Worm (Caenorhabditis elegans): ENCODE data around the gene ceh-41.
A peak's percentile ranks its signal among the peaks of the same experiment; 100 is the strongest.

Gene ceh-41

ce11 chrX:1848575-1848974 lies at the start of gene ceh-41:
TSS of gene ceh-41 (minus strand) at chrX:1848675.
- TF ChIP-seq ztf-11 (tag; optimal IDR thresholded peaks at IDR 0.05) (no peak), efl-1 (optimal IDR thresholded peaks at IDR 0.05) (no peak), efl-1 (GFP tag; optimal IDR thresholded peaks at IDR 0.05 in 1 of 2) (peak in 1 of 2 experiments; percentile 17)

- TF ChIP-seq hlh-4 (tag; optimal IDR thresholded peaks at IDR 0.05), result no peak
- no peak for TF ChIP-seq ceh-82 (tag; optimal IDR thresholded peaks at IDR 0.05)
- no peak for TF ChIP-seq pag-3 (tag; optimal IDR thresholded peaks at IDR 0.05; ENCODE audit: borderline replicate concordance, insufficient read depth)
- TF ChIP-seq egl-27 (tag; optimal IDR thresholded peaks at IDR 0.05), result no peak
- TF ChIP-seq dsc-1 (tag; optimal IDR thresholded peaks at IDR 0.05), result peak; percentile 31
Measured at ce11 chrX:1897243-1897642, 48.8 kb upstream of the ceh-41 start, which contains the start of gene B0294.1. TSS of gene B0294.1 (minus strand) at chrX:1897343.

- TF ChIP-seq ceh-63 (GFP tag; optimal IDR thresholded peaks at IDR 0.05), result no peak
- no peak for TF ChIP-seq unc-86 (tag; optimal IDR thresholded peaks at IDR 0.05)
- no peak for TF ChIP-seq nhr-20 (tag; optimal IDR thresholded peaks at IDR 0.05)
- TF ChIP-seq zag-1 (tag; optimal IDR thresholded peaks at IDR 0.05), result no peak
- no peak for TF ChIP-seq hpl-2 (GFP tag; optimal IDR thresholded peaks at IDR 0.05)
- no peak for TF ChIP-seq lin-39 (tag; optimal IDR thresholded peaks at IDR 0.05)
- no peak for TF ChIP-seq unc-98 (GFP tag; IDR thresholded peaks at IDR 0.05)
- no peak for TF ChIP-seq nhr-77 (tag; optimal IDR thresholded peaks at IDR 0.05)
- TF ChIP-seq lin-35 (GFP tag; optimal IDR thresholded peaks at IDR 0.05), result no peak
- TF ChIP-seq nhr-12 (tag; optimal IDR thresholded peaks at IDR 0.05), result no peak
- TF ChIP-seq vab-15 (tag; optimal IDR thresholded peaks at IDR 0.05), result no peak
- TF ChIP-seq fkh-4 (tag; optimal IDR thresholded peaks at IDR 0.05; ENCODE audit: borderline replicate concordance), result no peak
- no peak for TF ChIP-seq ceh-90 (tag; optimal IDR thresholded peaks at IDR 0.05)
- TF ChIP-seq jun-1 (tag; optimal IDR thresholded peaks at IDR 0.05), result no peak
Measured at ce11 chrX:1891887-1892286, 43.4 kb upstream of the ceh-41 start, which contains the start of gene B0294.3. TSS of gene B0294.3 (plus strand) at chrX:1892187.

ce11 chrX:1890817-1891216 lies 42.3 kb upstream of the ceh-41 start:
- TF ChIP-seq lin-14 (GFP tag; optimal IDR thresholded peaks at IDR 0.05) (no peak), nhr-77 (tag; optimal IDR thresholded peaks at IDR 0.05) (no peak), snpc-4 (tag; optimal IDR thresholded peaks at IDR 0.05) (no peak), fos-1 (tag; optimal IDR thresholded peaks at IDR 0.05) (no peak), lir-3 (tag; optimal IDR thresholded peaks at IDR 0.05; ENCODE audit: poor library complexity) (no peak), ceh-8 (GFP tag; optimal IDR thresholded peaks at IDR 0.05) (no peak), skn-1 (tag; optimal IDR thresholded peaks at IDR 0.05) (no peak), egl-27 (tag; optimal IDR thresholded peaks at IDR 0.05) (no peak), mdl-1 (tag; optimal IDR thresholded peaks at IDR 0.05) (no peak), ama-1 (optimal IDR thresholded peaks at IDR 0.05) (no peak), lin-13 (GFP tag; optimal IDR thresholded peaks at IDR 0.05) (no peak), efl-1 (optimal IDR thresholded peaks at IDR 0.05) (no peak), efl-1 (GFP tag; optimal IDR thresholded peaks at IDR 0.05 in 1 of 2) (no peak), alr-1 (tag; optimal IDR thresholded peaks at IDR 0.05; ENCODE audit: borderline replicate concordance) (no peak), blmp-1 (tag; optimal IDR thresholded peaks at IDR 0.05) (no peak), ztf-4 (tag; optimal IDR thresholded peaks at IDR 0.05) (no peak), unc-130 (tag; optimal IDR thresholded peaks at IDR 0.05) (no peak)

ce11 chrX:1888445-1889035 lies 40.1 kb upstream of the ceh-41 start:
- peak; percentile 7 to 50 (median 40) for TF ChIP-seq ceh-82 (tag; optimal IDR thresholded peaks at IDR 0.05)
- peak; percentile 51 for TF ChIP-seq nhr-90 (tag; optimal IDR thresholded peaks at IDR 0.05; ENCODE audit: poor library complexity)
- peak in 1 of 2 experiments; percentile 37 for TF ChIP-seq lin-35 (GFP tag; optimal IDR thresholded peaks at IDR 0.05)
- TF ChIP-seq nhr-77 (tag; optimal IDR thresholded peaks at IDR 0.05), result peak; percentile 22
- peak; percentile 11 for TF ChIP-seq ztf-4 (tag; optimal IDR thresholded peaks at IDR 0.05)
- peak in 1 of 2 experiments; percentile 48 for TF ChIP-seq ztf-11 (tag; optimal IDR thresholded peaks at IDR 0.05)
- peak; percentile 68 for TF ChIP-seq fos-1 (tag; optimal IDR thresholded peaks at IDR 0.05)
- no peak for TF ChIP-seq lin-15B (tag; optimal IDR thresholded peaks at IDR 0.05)
- TF ChIP-seq F16B12.6 (tag; optimal IDR thresholded peaks at IDR 0.05), result no peak
- peak; percentile 44 for TF ChIP-seq C16A3.4 (tag; optimal IDR thresholded peaks at IDR 0.05)
- no peak for TF ChIP-seq nhr-84 (tag; optimal IDR thresholded peaks at IDR 0.05)
- TF ChIP-seq lin-39 (tag; optimal IDR thresholded peaks at IDR 0.05), result no peak
- peak; percentile 30 for TF ChIP-seq unc-130 (tag; optimal IDR thresholded peaks at IDR 0.05)
- peak; percentile 46 to 50 for TF ChIP-seq efl-1 (optimal IDR thresholded peaks at IDR 0.05)
- no peak for TF ChIP-seq efl-1 (GFP tag; optimal IDR thresholded peaks at IDR 0.05 in 1 of 2)
- TF ChIP-seq mep-1 (tag; optimal IDR thresholded peaks at IDR 0.05), result peak; percentile 45
- TF ChIP-seq pag-3 (tag; optimal IDR thresholded peaks at IDR 0.05; ENCODE audit: borderline replicate concordance, insufficient read depth), result no peak
- TF ChIP-seq nhr-237 (tag; optimal IDR thresholded peaks at IDR 0.05), result no peak
- no peak for TF ChIP-seq unc-30 (tag; optimal IDR thresholded peaks at IDR 0.05)
- TF ChIP-seq fkh-10 (GFP tag; optimal IDR thresholded peaks at IDR 0.05), result peak; percentile 83
